Fruit fly (Drosophila melanogaster) whole organism, embryonic: ENCODE data around the gene Cpr64Ab.

Source experiments
- CHES-1-like ChIP-seq: fragments of 200-800 bp; sonication (Bioruptor generic); optimal IDR thresholded peaks from 2 replicates; lab custom pipeline; 2016; ENCODE audit warnings: missing biosample characterization, missing genetic modification characterization
- CrebB ChIP-seq: fragments of 200-800 bp; sonication (Bioruptor generic); optimal IDR thresholded peaks from 3 replicates; lab custom pipeline; 2018; ENCODE audit warnings: missing biosample characterization, mild to moderate bottlenecking, missing genetic modification characterization
- D ChIP-seq, 2 experiments: fragments of 200-800 bp in 1 of 2; fragments of >200 bp in 1 of 2; sonication (Bioruptor generic) in 1 of 2; optimal IDR thresholded peaks; 2 replicates in 1 of 2; 3 replicates in 1 of 2; lab custom pipeline; 2017; ENCODE audit warnings: mild to moderate bottlenecking in 1 of 2, missing biosample characterization in 1 of 2, missing genetic modification characterization in 1 of 2, missing genetic modification reagents in 1 of 2
- Hsf ChIP-seq: fragments of 200-800 bp; sonication (Bioruptor generic); optimal IDR thresholded peaks from 3 replicates; lab custom pipeline; 2016; ENCODE audit warnings: missing biosample characterization, missing genetic modification characterization
- MBD-R2 ChIP-seq: fragments of 200-800 bp; sonication (Bioruptor generic); IDR thresholded peaks from 2 replicates; pipeline ENCODE4 v1.3.6; 2022; ENCODE audit warnings: missing biosample characterization, missing genetic modification characterization
- Poxn ChIP-seq: fragments of 200-800 bp; sonication (Bioruptor generic); IDR thresholded peaks from 2 replicates; pipeline ENCODE4 v1.3.6; 2022; ENCODE audit warnings: missing biosample characterization, missing genetic modification characterization
- cas ChIP-seq: fragments of 200-800 bp; sonication (Bioruptor generic); IDR thresholded peaks from 2 replicates; pipeline ENCODE4 v1.3.6; 2022; ENCODE audit warnings: missing biosample characterization, missing genetic modification characterization
- kay ChIP-seq: fragments of 200-800 bp; sonication (Bioruptor generic); optimal IDR thresholded peaks from 2 replicates; lab custom pipeline; 2016; ENCODE audit warnings: missing biosample characterization, missing genetic modification characterization

dm6 chr3L:4169957-4170651, 41.2 kb downstream of the Cpr64Ab start, which contains the start of gene Ero1L:
- TF ChIP-seq CrebB (tag; lab: Kevin White, UChicago) = no peak
- TF ChIP-seq kay = peak; percentile 14
- peak; percentile 64 for TF ChIP-seq MBD-R2
- no peak for TF ChIP-seq Poxn (GFP tag; lab: Robert Waterston, UW)
- no peak for TF ChIP-seq D (optimal IDR thresholded peaks at IDR 0.05; lab: Kevin White, UChicago)
- no peak for TF ChIP-seq D (GFP tag; optimal IDR thresholded peaks at IDR 0.05; lab: Kevin White, UChicago)
- no peak for TF ChIP-seq cas (GFP tag; lab: Robert Waterston, UW)
- TF ChIP-seq CHES-1-like = no peak
- no peak for TF ChIP-seq Hsf (GFP tag; lab: Kevin White, UChicago)
